Worm (Caenorhabditis elegans) whole organism, L2 larva: ENCODE measurements around the gene flp-21.

Experiments used
- F13H6.1 ChIP-seq: sonication (generic microtip); optimal IDR thresholded peaks from 2 replicates; lab custom pipeline; 2016; ENCODE audit warnings: missing genetic modification characterization, missing compliant biosample characterization
- egl-27 ChIP-seq: sonication (generic microtip); optimal IDR thresholded peaks from 3 replicates; lab custom pipeline; 2017; ENCODE audit warnings: missing biosample characterization, missing genetic modification reagents, missing genetic modification characterization
- elt-1 ChIP-seq: fragments of 150-350 bp; optimal IDR thresholded peaks from 2 replicates; lab custom pipeline; 2014; ENCODE audit warnings: missing biosample characterization, missing genetic modification characterization
- fos-1 ChIP-seq: fragments of 150-350 bp; optimal IDR thresholded peaks from 2 replicates; lab custom pipeline; 2014; ENCODE audit warnings: missing biosample characterization, missing genetic modification characterization
- lin-13 ChIP-seq: fragments of 150-350 bp; optimal IDR thresholded peaks from 2 replicates; lab custom pipeline; 2014; ENCODE audit warnings: missing biosample characterization, missing genetic modification reagents, missing genetic modification characterization
- lin-39 ChIP-seq: fragments of 150-350 bp; optimal IDR thresholded peaks from 2 replicates; lab custom pipeline; 2014; ENCODE audit warnings: missing biosample characterization, missing genetic modification reagents, missing genetic modification characterization
- lsy-2 ChIP-seq, 2 experiments: fragments of 150-350 bp in 1 of 2; sonication (generic microtip) in 1 of 2; optimal IDR thresholded peaks; 2 replicates each; lab custom pipeline; 2014 to 2017; ENCODE audit warnings: missing biosample characterization in 2 of 2, missing genetic modification characterization in 2 of 2
- nhr-23 ChIP-seq: fragments of 150-350 bp; optimal IDR thresholded peaks from 2 replicates; lab custom pipeline; 2014; ENCODE audit warnings: missing biosample characterization, missing genetic modification reagents, missing genetic modification characterization
- sma-3 ChIP-seq: sonication (generic microtip); optimal IDR thresholded peaks from 2 replicates; lab custom pipeline; 2016; ENCODE audit warnings: missing genetic modification reagents, missing genetic modification characterization, missing compliant biosample characterization
- unc-62 ChIP-seq: fragments of 150-350 bp; optimal IDR thresholded peaks from 2 replicates; lab custom pipeline; 2014; ENCODE audit warnings: missing biosample characterization, missing genetic modification reagents, missing genetic modification characterization
- ztf-1 ChIP-seq: fragments of 200-800 bp; sonication (Bioruptor generic); conservative IDR thresholded peaks from 2 replicates; pipeline ENCODE4 v1.3.6; 2022; ENCODE audit warnings: missing genetic modification characterization, missing compliant biosample characterization
- ztf-11 ChIP-seq: sonication (generic microtip); optimal IDR thresholded peaks from 2 replicates; lab custom pipeline; 2017; ENCODE audit warnings: missing biosample characterization, missing genetic modification characterization
- ztf-4 ChIP-seq: fragments of 150-350 bp; optimal IDR thresholded peaks from 2 replicates; lab custom pipeline; 2014; ENCODE audit warnings: missing biosample characterization, missing genetic modification characterization

- TF ChIP-seq sma-3 (GFP tag; lab: Kevin White, UChicago) = no peak
- no peak for TF ChIP-seq F13H6.1 (tag; lab: Kevin White, UChicago)
- TF ChIP-seq unc-62 (GFP tag; lab: Kevin White, UChicago) = no peak
- no peak for TF ChIP-seq elt-1 (tag; lab: Kevin White, UChicago)
- TF ChIP-seq nhr-23 (tag; lab: Kevin White, UChicago) = no peak
- no peak for TF ChIP-seq ztf-1
- TF ChIP-seq ztf-11 (tag; lab: Kevin White, UChicago) = no peak
- TF ChIP-seq fos-1 (tag; lab: Kevin White, UChicago) = no peak
- no peak for TF ChIP-seq lsy-2 (tag; optimal IDR thresholded peaks at IDR 0.05; lab: Kevin White, UChicago)
- TF ChIP-seq egl-27 (tag; lab: Kevin White, UChicago) = no peak
- no peak for TF ChIP-seq lin-13 (GFP tag; lab: Kevin White, UChicago)
- TF ChIP-seq ztf-4 (tag; lab: Kevin White, UChicago) = no peak
- no peak for TF ChIP-seq lin-39 (tag; lab: Kevin White, UChicago)
These were observed 19.0 kb upstream of the flp-21 start, which contains the start of gene grl-10 for ce11 chrV:7774143-7774595.
